Worm (Caenorhabditis elegans): ENCODE results near the gene Y55F3AR.2.

DNA sequence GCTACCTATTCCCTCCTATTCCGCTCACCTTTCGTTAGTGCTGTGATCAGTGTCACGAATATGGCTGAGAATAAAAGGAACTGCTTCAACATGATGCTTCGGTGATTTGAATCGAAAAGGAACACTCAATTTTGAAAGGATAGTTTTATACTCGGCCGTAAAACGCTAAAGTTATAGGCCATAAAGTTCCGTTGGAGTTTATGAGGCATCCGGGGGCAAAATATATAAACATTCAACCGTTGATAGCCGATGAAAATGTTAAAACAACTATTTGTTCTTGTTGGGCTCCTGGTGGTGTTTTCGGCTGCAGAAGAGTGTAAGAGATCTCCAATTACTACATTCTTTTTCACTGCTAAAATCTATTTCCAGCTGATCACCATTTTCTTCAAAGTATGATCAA is 10.2 kb downstream of the Y55F3AR.2 start, which contains the start of the genes C44B12.9 and C44B12.3:
- TF ChIP-seq ama-1 (optimal IDR thresholded peaks at IDR 0.05) (no peak), ama-1 (GFP tag; optimal IDR thresholded peaks at IDR 0.05) (no peak), snpc-1.1 (tag; optimal IDR thresholded peaks at IDR 0.05; ENCODE audit: insufficient read depth) (no peak), ekl-4 (GFP tag; IDR thresholded peaks at IDR 0.05) (no peak), madf-10 (tag; optimal IDR thresholded peaks at IDR 0.05) (no peak), F55B11.4 (tag; optimal IDR thresholded peaks at IDR 0.05; ENCODE audit: borderline replicate concordance, insufficient read depth) (no peak)
